Fruit fly (Drosophila melanogaster): Measurements from ENCODE around the gene IP3K2.

The IP3K2 gene

dm6 chrX:13334434-13335146 lies 31.2 kb downstream of the IP3K2 start (continued):
- TF ChIP-seq CG10209 (GFP tag; optimal IDR thresholded peaks at IDR 0.05) (peak; percentile 21), CG12219 (GFP tag; optimal IDR thresholded peaks at IDR 0.05) (no peak), Xrp1 (GFP tag; IDR thresholded peaks at IDR 0.05) (peak; percentile 38; the same call in 1 of the 2 replicates), ase (GFP tag; IDR thresholded peaks at IDR 0.05) (no peak), CG7357 (GFP tag; IDR thresholded peaks at IDR 0.05) (no peak), tup (GFP tag; optimal IDR thresholded peaks at IDR 0.05) (no peak), CG2678 (tag; optimal IDR thresholded peaks at IDR 0.05) (no peak), Pdp1 (GFP tag; optimal IDR thresholded peaks at IDR 0.05) (peak; percentile 29 to 86), CG3995 (GFP tag; optimal IDR thresholded peaks at IDR 0.05) (no peak), p53 (GFP tag; optimal IDR thresholded peaks at IDR 0.05) (no peak), lov (optimal IDR thresholded peaks at IDR 0.05) (no peak), lov (GFP tag; IDR thresholded peaks at IDR 0.05) (no peak), CG10979 (tag; optimal IDR thresholded peaks at IDR 0.05) (peak; percentile 5), CG1832 (GFP tag; optimal IDR thresholded peaks at IDR 0.05) (no peak), Spps (tag; optimal IDR thresholded peaks at IDR 0.05) (no peak), CG15269 (tag; optimal IDR thresholded peaks at IDR 0.05) (no peak), schlank (tag; optimal IDR thresholded peaks at IDR 0.05) (no peak), seq (GFP tag; IDR thresholded peaks at IDR 0.05) (no peak), ssp (GFP tag; IDR thresholded peaks at IDR 0.05) (no peak), vvl (GFP tag; IDR thresholded peaks at IDR 0.05) (0 out of 2 replicates have a peak, but pooled peaks have one; percentile 9), Dad (GFP tag; optimal IDR thresholded peaks at IDR 0.05) (peak; percentile 37), CG3838 (GFP tag; optimal IDR thresholded peaks at IDR 0.05) (no peak), nom (GFP tag; optimal IDR thresholded peaks at IDR 0.05) (no peak), Lhr (GFP tag; optimal IDR thresholded peaks at IDR 0.05) (peak; percentile 66), zen2 (GFP tag; IDR thresholded peaks at IDR 0.05; ENCODE audit: partially characterized antibody) (no peak), CG1792 (GFP tag; optimal IDR thresholded peaks at IDR 0.05) (no peak), CG11560 (tag; IDR thresholded peaks at IDR 0.05) (no peak), HLH54F (GFP tag; optimal IDR thresholded peaks at IDR 0.05) (peak; percentile 54), CG12659 (GFP tag; optimal IDR thresholded peaks at IDR 0.05) (peak; percentile 51), fd3F (GFP tag; optimal IDR thresholded peaks at IDR 0.05) (no peak), tap (tag; optimal IDR thresholded peaks at IDR 0.05) (no peak), cad (GFP tag; optimal IDR thresholded peaks at IDR 0.05) (no peak), Rfx (GFP tag; IDR thresholded peaks at IDR 0.05) (peak; percentile 75), CG9817 (tag; optimal IDR thresholded peaks at IDR 0.05) (peak; percentile 7), sim (GFP tag; IDR thresholded peaks at IDR 0.05) (no peak), Bgb (GFP tag; IDR thresholded peaks at IDR 0.05; ENCODE audit: partially characterized antibody) (no peak), Nf-YA (GFP tag; IDR thresholded peaks at IDR 0.05) (no peak), CG4328 (GFP tag; optimal IDR thresholded peaks at IDR 0.05) (no peak), Dek (tag; optimal IDR thresholded peaks at IDR 0.05) (peak; percentile 17), repo (GFP tag; optimal IDR thresholded peaks at IDR 0.05) (peak; percentile 15), kah (GFP tag; optimal IDR thresholded peaks at IDR 0.05) (no peak), lmd (GFP tag; IDR thresholded peaks at IDR 0.05) (no peak; the same call in 1 of the 2 replicates), pita (GFP tag; optimal IDR thresholded peaks at IDR 0.05) (no peak), wdn (GFP tag; IDR thresholded peaks at IDR 0.05) (no peak), CG15514 (GFP tag; optimal IDR thresholded peaks at IDR 0.05) (peak; percentile 56), Neu2 (GFP tag; optimal IDR thresholded peaks at IDR 0.05; ENCODE audit: borderline replicate concordance) (no peak), bab2 (GFP tag; optimal IDR thresholded peaks at IDR 0.05) (peak; percentile 8), HHEX (GFP tag; optimal IDR thresholded peaks at IDR 0.05) (peak; percentile 3), fd64A (GFP tag; optimal IDR thresholded peaks at IDR 0.05) (no peak), CG1529 (GFP tag; optimal IDR thresholded peaks at IDR 0.05) (no peak)

Measured in whole organism, embryonic.